Fruit fly (Drosophila melanogaster) whole organism, prepupa: Measurements from ENCODE around the gene CG10226.

ENCODE experiments used
- CG11762 ChIP-seq: fragments of 200-800 bp; sonication (Bioruptor generic); optimal IDR thresholded peaks from 3 replicates; lab custom pipeline; 2016; ENCODE audit warnings: missing biosample characterization, missing genetic modification characterization; ENCODE audit not compliant: insufficient read depth
- CG34406 ChIP-seq: fragments of 200-800 bp; sonication (Bioruptor generic); optimal IDR thresholded peaks from 3 replicates; lab custom pipeline; 2016; ENCODE audit warnings: missing biosample characterization, missing genetic modification characterization
- CG6808 ChIP-seq: fragments of 200-800 bp; sonication (Bioruptor generic); optimal IDR thresholded peaks from 3 replicates; lab custom pipeline; 2017; ENCODE audit warnings: missing biosample characterization, missing genetic modification characterization, mild to moderate bottlenecking, moderate library complexity, missing genetic modification reagents
- cyc ChIP-seq: fragments of 200-800 bp; sonication (Bioruptor generic); optimal IDR thresholded peaks from 3 replicates; lab custom pipeline; 2016; ENCODE audit warnings: missing biosample characterization, missing genetic modification characterization
- svp ChIP-seq: fragments of 200-800 bp; sonication (Bioruptor generic); peaks from one replicate; lab custom pipeline; 2016; ENCODE audit warnings: missing biosample characterization, missing genetic modification characterization

dm6 chr3L:6245646-6246045 is 5.8 kb upstream of the CG10226 start, which contains the start of gene Mdr65:
- TF ChIP-seq CG34406 (GFP tag; lab: Kevin White, UChicago) (no peak), svp (no peak), CG11762 (GFP tag; lab: Kevin White, UChicago) (no peak), cyc (no peak), CG6808 (GFP tag; lab: Kevin White, UChicago) (no peak)
